Fruit fly (Drosophila melanogaster) whole organism, embryonic: Measurements from ENCODE around the gene CG14154.

Source experiments
- B-H2 ChIP-seq: fragments of 200-800 bp; sonication (Bioruptor generic); optimal IDR thresholded peaks from 2 replicates; lab custom pipeline; 2018; ENCODE audit warnings: missing biosample characterization, mild to moderate bottlenecking, missing genetic modification characterization
- CG10147 ChIP-seq: fragments of 200-800 bp; sonication (Bioruptor generic); optimal IDR thresholded peaks from 2 replicates; lab custom pipeline; 2019; ENCODE audit warnings: missing biosample characterization, mild to moderate bottlenecking, missing genetic modification characterization, moderate library complexity
- CG10654 ChIP-seq: fragments of 200-800 bp; sonication (Bioruptor generic); optimal IDR thresholded peaks from 2 replicates; lab custom pipeline; 2016; ENCODE audit warnings: missing biosample characterization, missing genetic modification characterization
- CG11093 ChIP-seq: fragments of 200-800 bp; sonication (Bioruptor generic); IDR thresholded peaks from 3 replicates; pipeline ENCODE4 v1.3.6; 2022; ENCODE audit warnings: missing biosample characterization, missing genetic modification characterization
- CG11504 ChIP-seq: fragments of 200-800 bp; sonication (Bioruptor generic); optimal IDR thresholded peaks from 3 replicates; lab custom pipeline; 2019; ENCODE audit warnings: missing biosample characterization, mild to moderate bottlenecking, missing genetic modification characterization, moderate library complexity
- CG11695 ChIP-seq: fragments of 200-800 bp; sonication (Bioruptor generic); IDR thresholded peaks from 3 replicates; pipeline ENCODE4 v1.3.6; 2022; ENCODE audit warnings: missing biosample characterization, missing genetic modification characterization
- CG12659 ChIP-seq: fragments of 200-800 bp; sonication (Bioruptor generic); optimal IDR thresholded peaks from 3 replicates; lab custom pipeline; 2017; ENCODE audit warnings: mild to moderate bottlenecking, missing biosample characterization, missing genetic modification reagents, missing genetic modification characterization
- CG17385 ChIP-seq: fragments of 200-800 bp; sonication (Bioruptor generic); optimal IDR thresholded peaks from 3 replicates; lab custom pipeline; 2018; ENCODE audit warnings: missing biosample characterization, mild to moderate bottlenecking, missing genetic modification characterization
- CG17829 ChIP-seq: fragments of 200-800 bp; optimal IDR thresholded peaks from 2 replicates; lab custom pipeline; 2019; ENCODE audit warnings: missing biosample characterization, mild to moderate bottlenecking, missing genetic modification characterization, moderate library complexity
- CG18011 ChIP-seq: fragments of 200-800 bp; sonication (Bioruptor generic); optimal IDR thresholded peaks from 2 replicates; lab custom pipeline; 2017; ENCODE audit warnings: missing biosample characterization, missing genetic modification characterization, mild to moderate bottlenecking, moderate library complexity, missing genotype
- CG2116 ChIP-seq: fragments of 200-800 bp; sonication (Bioruptor generic); optimal IDR thresholded peaks from 3 replicates; lab custom pipeline; 2018; ENCODE audit warnings: missing biosample characterization, mild to moderate bottlenecking, missing genetic modification characterization
- CG2120 ChIP-seq: fragments of 200-800 bp; sonication (Bioruptor generic); optimal IDR thresholded peaks from 3 replicates; lab custom pipeline; 2016; ENCODE audit warnings: missing biosample characterization, missing genetic modification characterization
- CG30431 ChIP-seq: fragments of 200-800 bp; sonication (Bioruptor generic); optimal IDR thresholded peaks from 2 replicates; lab custom pipeline; 2017; ENCODE audit warnings: missing biosample characterization, missing genetic modification characterization
- CG34376 ChIP-seq: fragments of 200-800 bp; sonication (Bioruptor generic); optimal IDR thresholded peaks from 2 replicates; lab custom pipeline; 2018; ENCODE audit warnings: missing biosample characterization, mild to moderate bottlenecking, missing genetic modification characterization
- CG4854 ChIP-seq: fragments of 200-800 bp; sonication (Bioruptor generic); optimal IDR thresholded peaks from 2 replicates; lab custom pipeline; 2016; ENCODE audit warnings: missing biosample characterization, missing genetic modification characterization, inconsistent platforms
- CG5953 ChIP-seq: fragments of 200-800 bp; sonication (Bioruptor generic); IDR thresholded peaks from 2 replicates; pipeline ENCODE4 v1.3.6; 2022; ENCODE audit warnings: missing biosample characterization, missing genetic modification characterization
- CG6254 ChIP-seq: fragments of 200-800 bp; sonication (Bioruptor generic); optimal IDR thresholded peaks from 3 replicates; lab custom pipeline; 2017; ENCODE audit warnings: mild to moderate bottlenecking, missing biosample characterization, missing genetic modification reagents, missing genetic modification characterization
- CG6683 ChIP-seq: fragments of 200-800 bp; sonication (Bioruptor generic); optimal IDR thresholded peaks from 2 replicates; lab custom pipeline; 2017; ENCODE audit warnings: missing biosample characterization, mild to moderate bottlenecking, missing genetic modification characterization, missing genetic modification reagents
- CG8478 ChIP-seq: fragments of >200 bp; optimal IDR thresholded peaks from 2 replicates; lab custom pipeline; 2018
- E2f1 ChIP-seq: fragments of 200-800 bp; sonication (Bioruptor generic); IDR thresholded peaks from 2 replicates; pipeline ENCODE4 v1.3.6; 2022; ENCODE audit warnings: missing biosample characterization, missing genetic modification characterization
- Hr51 ChIP-seq, 2 experiments: fragments of 200-800 bp; sonication (Bioruptor generic); optimal IDR thresholded peaks; 2 replicates in 1 of 2; 3 replicates in 1 of 2; lab custom pipeline; 2016 to 2018; ENCODE audit warnings: missing biosample characterization in 2 of 2, missing genetic modification characterization in 2 of 2, mild to moderate bottlenecking in 1 of 2, moderate library complexity in 1 of 2
- Hsf ChIP-seq: fragments of 200-800 bp; sonication (Bioruptor generic); optimal IDR thresholded peaks from 3 replicates; lab custom pipeline; 2016; ENCODE audit warnings: missing biosample characterization, missing genetic modification characterization
- Mes4 ChIP-seq: fragments of 200-800 bp; sonication (Bioruptor generic); optimal IDR thresholded peaks from 2 replicates; lab custom pipeline; 2016; ENCODE audit warnings: missing biosample characterization, missing genetic modification characterization
- Myb ChIP-seq: fragments of 200-800 bp; sonication (Bioruptor generic); optimal IDR thresholded peaks from 2 replicates; lab custom pipeline; 2016; ENCODE audit warnings: missing biosample characterization, missing genetic modification characterization
- NFAT ChIP-seq: fragments of 200-800 bp; sonication (Bioruptor generic); IDR thresholded peaks from 2 replicates; pipeline ENCODE4 v1.3.6; 2022; ENCODE audit warnings: missing biosample characterization, missing genetic modification characterization
- Nf-YA ChIP-seq: fragments of 200-800 bp; sonication (Bioruptor generic); IDR thresholded peaks from 2 replicates; pipeline ENCODE4 v1.3.6; 2022; ENCODE audit warnings: missing biosample characterization, missing genetic modification characterization
- Scr ChIP-seq: fragments of 200-800 bp; sonication (Bioruptor generic); IDR thresholded peaks from 2 replicates; pipeline ENCODE4 v1.3.6; 2022; ENCODE audit warnings: missing biosample characterization, missing genetic modification characterization; ENCODE audit not compliant: partially characterized antibody
- abd-A ChIP-seq: fragments of 200-800 bp; sonication (Bioruptor generic); optimal IDR thresholded peaks from 3 replicates; lab custom pipeline; 2019; ENCODE audit warnings: missing biosample characterization, mild to moderate bottlenecking, missing genetic modification characterization, moderate library complexity
- az2 ChIP-seq: fragments of 200-800 bp; sonication (Bioruptor generic); optimal IDR thresholded peaks from 3 replicates; lab custom pipeline; 2016; ENCODE audit warnings: missing biosample characterization, missing genetic modification characterization
- bigmax ChIP-seq: fragments of 200-800 bp; sonication (Bioruptor generic); optimal IDR thresholded peaks from 2 replicates; lab custom pipeline; 2018; ENCODE audit warnings: missing biosample characterization, mild to moderate bottlenecking, missing genetic modification characterization
- dimm ChIP-seq: fragments of 200-800 bp; sonication (Bioruptor generic); IDR thresholded peaks from 2 replicates; pipeline ENCODE4 v1.3.6; 2022; ENCODE audit warnings: missing biosample characterization, missing genetic modification characterization
- dmrt99B ChIP-seq: fragments of 200-800 bp; sonication (Bioruptor generic); optimal IDR thresholded peaks from 2 replicates; lab custom pipeline; 2018; ENCODE audit warnings: missing biosample characterization, mild to moderate bottlenecking, missing genetic modification characterization, moderate library complexity
- gem ChIP-seq: fragments of 200-800 bp; sonication (Bioruptor generic); optimal IDR thresholded peaks from 2 replicates; lab custom pipeline; 2019; ENCODE audit warnings: missing biosample characterization, mild to moderate bottlenecking, missing genetic modification characterization, moderate library complexity
- grau ChIP-seq: fragments of 200-800 bp; optimal IDR thresholded peaks from 3 replicates; lab custom pipeline; 2019; ENCODE audit warnings: missing biosample characterization, mild to moderate bottlenecking, missing genetic modification characterization, moderate library complexity
- grn ChIP-seq: fragments of 200-800 bp; sonication (Bioruptor generic); optimal IDR thresholded peaks from 3 replicates; lab custom pipeline; 2017; ENCODE audit warnings: missing biosample characterization, missing genetic modification characterization
- gt ChIP-seq: fragments of 200-800 bp; sonication (Bioruptor generic); IDR thresholded peaks from 2 replicates; pipeline ENCODE4 v1.3.6; 2022; ENCODE audit warnings: missing biosample characterization, missing genetic modification characterization
- her ChIP-seq: fragments of 200-800 bp; sonication (Bioruptor generic); optimal IDR thresholded peaks from 2 replicates; lab custom pipeline; 2016; ENCODE audit warnings: missing biosample characterization, missing genetic modification characterization
- ind ChIP-seq: fragments of 200-800 bp; sonication (Bioruptor generic); optimal IDR thresholded peaks from 3 replicates; lab custom pipeline; 2016; ENCODE audit warnings: missing biosample characterization, missing genetic modification characterization
- luna ChIP-seq: fragments of 200-800 bp; sonication (Bioruptor generic); optimal IDR thresholded peaks from 2 replicates; lab custom pipeline; 2016; ENCODE audit warnings: missing biosample characterization, missing genetic modification characterization
- org-1 ChIP-seq: fragments of 200-800 bp; sonication (Bioruptor generic); optimal IDR thresholded peaks from 2 replicates; lab custom pipeline; 2017; ENCODE audit warnings: missing biosample characterization, missing genetic modification characterization
- phol ChIP-seq: fragments of 200-800 bp; sonication (Bioruptor generic); optimal IDR thresholded peaks from 3 replicates; lab custom pipeline; 2018; ENCODE audit warnings: missing biosample characterization, mild to moderate bottlenecking, missing genetic modification characterization, moderate library complexity
- pita ChIP-seq: fragments of 200-800 bp; sonication (Bioruptor generic); optimal IDR thresholded peaks from 2 replicates; lab custom pipeline; 2017; ENCODE audit warnings: missing biosample characterization, mild to moderate bottlenecking, missing genetic modification characterization
- prd ChIP-seq, 3 experiments: fragments of >200 bp in 2 of 3; fragments of 200-800 bp in 1 of 3; sonication (Bioruptor generic) in 1 of 3; optimal IDR thresholded peaks in 2 of 3; IDR thresholded peaks in 1 of 3; 2 replicates in 2 of 3; 3 replicates in 1 of 3; pipeline versions ENCODE4 v1.3.6 to Lab custom; 2017 to 2022; ENCODE audit warnings: missing biosample characterization in 1 of 3, missing genetic modification characterization in 1 of 3
- schlank ChIP-seq: fragments of 200-800 bp; sonication (Bioruptor generic); optimal IDR thresholded peaks from 2 replicates; lab custom pipeline; 2018; ENCODE audit warnings: missing biosample characterization, mild to moderate bottlenecking, missing genetic modification characterization
- sens ChIP-seq: fragments of 200-800 bp; sonication (Bioruptor generic); peaks from one replicate; lab custom pipeline; 2016; ENCODE audit warnings: missing biosample characterization, missing genetic modification characterization
- shn ChIP-seq: fragments of 200-800 bp; sonication (Bioruptor generic); optimal IDR thresholded peaks from 3 replicates; lab custom pipeline; 2016; ENCODE audit warnings: missing biosample characterization, missing genetic modification characterization
- trh ChIP-seq: fragments of 200-800 bp; sonication (Bioruptor generic); optimal IDR thresholded peaks from 2 replicates; lab custom pipeline; 2016; ENCODE audit warnings: missing biosample characterization, missing genetic modification characterization
- ttk ChIP-seq: fragments of 200-800 bp; sonication (Bioruptor generic); IDR thresholded peaks from 2 replicates; pipeline ENCODE4 v2.1.2; 2022; ENCODE audit warnings: missing biosample characterization, missing genetic modification characterization
- tx ChIP-seq: fragments of 200-800 bp; sonication (Bioruptor generic); optimal IDR thresholded peaks from 2 replicates; lab custom pipeline; 2016; ENCODE audit warnings: missing biosample characterization, missing genetic modification characterization
- wek ChIP-seq: fragments of 200-800 bp; sonication (Bioruptor generic); optimal IDR thresholded peaks from 3 replicates; lab custom pipeline; 2018; ENCODE audit warnings: missing biosample characterization, mild to moderate bottlenecking, missing genetic modification characterization, moderate library complexity
- z ChIP-seq: fragments of 200-800 bp; sonication (Bioruptor generic); IDR thresholded peaks from 3 replicates; pipeline ENCODE4 v1.3.6; 2022; ENCODE audit warnings: missing biosample characterization, missing genetic modification characterization

CG14154 gene

DNA sequence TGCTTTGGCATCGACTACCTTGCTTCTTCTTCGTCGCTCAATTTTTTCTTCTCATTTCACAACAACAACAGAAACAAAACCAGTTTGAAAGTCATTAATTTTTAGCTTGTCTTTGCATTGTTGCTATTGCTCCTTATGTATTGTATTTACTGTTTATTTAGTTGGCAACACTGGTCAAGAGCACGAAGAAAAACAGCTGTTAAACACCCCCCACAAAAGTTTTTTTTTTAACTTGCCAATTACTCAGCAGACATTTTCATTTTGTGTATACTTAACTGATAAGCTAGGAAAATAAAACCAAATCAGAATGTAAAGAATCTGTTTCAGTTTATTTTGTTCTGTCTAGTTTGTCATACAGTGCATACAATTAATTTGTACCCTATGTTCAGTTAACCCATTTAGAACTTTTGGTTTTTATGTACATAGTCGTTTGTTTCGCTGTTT lies 38.0 kb downstream of the CG14154 start:
- TF ChIP-seq grau (tag; lab: Kevin White, UChicago), result no peak
- TF ChIP-seq prd (optimal IDR thresholded peaks at IDR 0.05; lab: Kevin White, UChicago), result no peak
- 0 out of 3 replicates have a peak, but pooled peaks have one; percentile 12 for TF ChIP-seq prd (GFP tag; IDR thresholded peaks at IDR 0.05; lab: Robert Waterston, UW)
- peak in 1 of 2 experiments; percentile 31 for TF ChIP-seq Hr51 (GFP tag; optimal IDR thresholded peaks at IDR 0.05; lab: Kevin White, UChicago)
- peak; percentile 40; the same call in 1 of the 3 replicates for TF ChIP-seq CG11695
- peak; percentile 36 for TF ChIP-seq CG18011 (GFP tag; lab: Kevin White, UChicago)
- no peak for TF ChIP-seq CG4854 (GFP tag; lab: Kevin White, UChicago)
- no peak for TF ChIP-seq dmrt99B (tag; lab: Kevin White, UChicago)
- no peak for TF ChIP-seq abd-A
- no peak for TF ChIP-seq pita
- peak; percentile 24 for TF ChIP-seq org-1 (GFP tag; lab: Kevin White, UChicago)
- TF ChIP-seq CG17385 (GFP tag; lab: Kevin White, UChicago), result peak; percentile 61
- TF ChIP-seq CG11504 (tag; lab: Kevin White, UChicago), result peak; percentile 18
- TF ChIP-seq az2 (GFP tag; lab: Kevin White, UChicago), result no peak
- TF ChIP-seq CG10147 (GFP tag; lab: Kevin White, UChicago), result no peak
- TF ChIP-seq CG11093, result no peak
- TF ChIP-seq CG12659 (GFP tag; lab: Kevin White, UChicago), result peak; percentile 50
- no peak for TF ChIP-seq E2f1 (GFP tag; lab: Robert Waterston, UW)
- TF ChIP-seq her (GFP tag; lab: Kevin White, UChicago), result no peak
- TF ChIP-seq grn (GFP tag; lab: Kevin White, UChicago), result no peak
- TF ChIP-seq bigmax (GFP tag; lab: Kevin White, UChicago), result no peak
- TF ChIP-seq wek (GFP tag; lab: Kevin White, UChicago), result no peak
- no peak for TF ChIP-seq shn (GFP tag; lab: Kevin White, UChicago)
- no peak for TF ChIP-seq dimm (GFP tag; lab: Robert Waterston, UW)
- no peak for TF ChIP-seq Scr (GFP tag; lab: Robert Waterston, UW)
- TF ChIP-seq Myb, result no peak
- TF ChIP-seq gem (tag; lab: Kevin White, UChicago), result peak; percentile 46
- TF ChIP-seq Mes4 (GFP tag; lab: Kevin White, UChicago), result no peak
- no peak for TF ChIP-seq CG6683 (GFP tag; lab: Kevin White, UChicago)
- no peak for TF ChIP-seq CG6254 (GFP tag; lab: Kevin White, UChicago)
- TF ChIP-seq CG5953, result no peak
- peak; percentile 9 for TF ChIP-seq CG34376 (GFP tag; lab: Kevin White, UChicago)
- TF ChIP-seq trh (GFP tag; lab: Kevin White, UChicago), result no peak
- no peak for TF ChIP-seq z (GFP tag; lab: Robert Waterston, UW)
- TF ChIP-seq luna (GFP tag; lab: Kevin White, UChicago), result peak; percentile 12
- TF ChIP-seq ind (GFP tag; lab: Kevin White, UChicago), result no peak
- TF ChIP-seq CG8478 (lab: Kevin White, UChicago), result no peak
- TF ChIP-seq schlank, result peak; percentile 37
- TF ChIP-seq B-H2 (GFP tag; lab: Kevin White, UChicago), result peak; percentile 21
- no peak for TF ChIP-seq phol
- no peak for TF ChIP-seq Nf-YA
- peak; percentile 49 for TF ChIP-seq CG2120
- peak; percentile 9 for TF ChIP-seq tx
- TF ChIP-seq gt (GFP tag; lab: Robert Waterston, UW), result no peak
- TF ChIP-seq CG17829, result no peak
- peak; percentile 29 for TF ChIP-seq Hsf (GFP tag; lab: Kevin White, UChicago)
- no peak for TF ChIP-seq ttk (GFP tag; lab: Robert Waterston, UW)
- TF ChIP-seq CG30431 (GFP tag; lab: Kevin White, UChicago), result no peak
- no peak for TF ChIP-seq sens
- no peak for TF ChIP-seq CG2116 (GFP tag; lab: Kevin White, UChicago)
- TF ChIP-seq NFAT, result no peak
- no peak for TF ChIP-seq CG10654 (GFP tag; lab: Kevin White, UChicago)
